Fruit fly (Drosophila melanogaster) whole organism, embryonic: ENCODE data around the gene EndoGI.

Experiments used
- CG10147 ChIP-seq: fragments of 200-800 bp; sonication (Bioruptor generic); optimal IDR thresholded peaks from 2 replicates; lab custom pipeline; 2019; ENCODE audit warnings: missing biosample characterization, mild to moderate bottlenecking, missing genetic modification characterization, moderate library complexity
- CG10959 ChIP-seq: fragments of 200-800 bp; sonication (Bioruptor generic); IDR thresholded peaks from 2 replicates; pipeline ENCODE4 v1.3.6; 2022; ENCODE audit warnings: missing biosample characterization, missing genetic modification characterization
- CG11247 ChIP-seq: fragments of 200-800 bp; sonication (Bioruptor generic); IDR thresholded peaks from 2 replicates; pipeline ENCODE4 v1.3.6; 2022; ENCODE audit warnings: missing biosample characterization, missing genetic modification characterization
- CG12155 ChIP-seq: fragments of 200-800 bp; sonication (Bioruptor generic); optimal IDR thresholded peaks from 3 replicates; lab custom pipeline; 2016; ENCODE audit warnings: missing biosample characterization, missing genetic modification characterization
- CG12391 ChIP-seq: fragments of 200-800 bp; sonication (Bioruptor generic); optimal IDR thresholded peaks from 3 replicates; lab custom pipeline; 2018; ENCODE audit warnings: missing biosample characterization, mild to moderate bottlenecking, missing genetic modification characterization, moderate library complexity
- CG12942 ChIP-seq: fragments of 200-800 bp; sonication (Bioruptor generic); optimal IDR thresholded peaks from 3 replicates; lab custom pipeline; 2016; ENCODE audit warnings: missing biosample characterization, missing genetic modification characterization
- CG13296 ChIP-seq: fragments of 200-800 bp; sonication (Bioruptor generic); optimal IDR thresholded peaks from 3 replicates; lab custom pipeline; 2018; ENCODE audit warnings: missing biosample characterization, mild to moderate bottlenecking, missing genetic modification characterization
- CG13775 ChIP-seq: fragments of 200-800 bp; sonication (Bioruptor generic); optimal IDR thresholded peaks from 3 replicates; lab custom pipeline; 2017; ENCODE audit warnings: missing biosample characterization, mild to moderate bottlenecking, missing genetic modification characterization
- CG15073 ChIP-seq: fragments of 200-800 bp; sonication (Bioruptor generic); optimal IDR thresholded peaks from 2 replicates; lab custom pipeline; 2016; ENCODE audit warnings: missing biosample characterization, missing genetic modification characterization
- CG15269 ChIP-seq: fragments of 200-800 bp; sonication (Bioruptor generic); optimal IDR thresholded peaks from 2 replicates; lab custom pipeline; 2018; ENCODE audit warnings: missing biosample characterization, mild to moderate bottlenecking, missing genetic modification characterization, moderate library complexity
- CG17829 ChIP-seq: fragments of 200-800 bp; optimal IDR thresholded peaks from 2 replicates; lab custom pipeline; 2019; ENCODE audit warnings: missing biosample characterization, mild to moderate bottlenecking, missing genetic modification characterization, moderate library complexity
- CG17912 ChIP-seq: fragments of 200-800 bp; sonication (Bioruptor generic); optimal IDR thresholded peaks from 2 replicates; lab custom pipeline; 2018; ENCODE audit warnings: missing biosample characterization, mild to moderate bottlenecking, missing genetic modification characterization
- CG18011 ChIP-seq: fragments of 200-800 bp; sonication (Bioruptor generic); optimal IDR thresholded peaks from 2 replicates; lab custom pipeline; 2017; ENCODE audit warnings: missing biosample characterization, missing genetic modification characterization, mild to moderate bottlenecking, moderate library complexity, missing genotype
- CG3065 ChIP-seq: fragments of 200-800 bp; sonication (Bioruptor generic); optimal IDR thresholded peaks from 2 replicates; lab custom pipeline; 2016; ENCODE audit warnings: missing biosample characterization, missing genetic modification characterization
- CG3281 ChIP-seq: fragments of 200-800 bp; sonication (Bioruptor generic); optimal IDR thresholded peaks from 3 replicates; lab custom pipeline; 2017; ENCODE audit warnings: missing biosample characterization, mild to moderate bottlenecking, missing genetic modification characterization
- CG33557 ChIP-seq: fragments of 200-800 bp; sonication (Bioruptor generic); optimal IDR thresholded peaks from 2 replicates; lab custom pipeline; 2019; ENCODE audit warnings: missing biosample characterization, mild to moderate bottlenecking, missing genetic modification characterization, moderate library complexity
- CG3847 ChIP-seq: fragments of 200-800 bp; sonication (Bioruptor generic); IDR thresholded peaks from 2 replicates; pipeline ENCODE4 v1.3.6; 2022; ENCODE audit warnings: missing biosample characterization, missing genetic modification characterization
- CG3995 ChIP-seq: fragments of 200-800 bp; sonication (Bioruptor generic); optimal IDR thresholded peaks from 3 replicates; lab custom pipeline; 2016; ENCODE audit warnings: missing biosample characterization, missing genetic modification characterization
- CG5245 ChIP-seq: fragments of 200-800 bp; sonication (Bioruptor generic); optimal IDR thresholded peaks from 3 replicates; lab custom pipeline; 2016; ENCODE audit warnings: missing biosample characterization, missing genetic modification characterization
- CG6689 ChIP-seq: fragments of 200-800 bp; sonication (Bioruptor generic); IDR thresholded peaks from 2 replicates; pipeline ENCODE4 v1.3.6; 2022; ENCODE audit warnings: missing biosample characterization, missing genetic modification characterization
- CG7786 ChIP-seq: fragments of 200-800 bp; sonication (Bioruptor generic); optimal IDR thresholded peaks from 2 replicates; lab custom pipeline; 2016; ENCODE audit warnings: missing biosample characterization, missing genetic modification characterization
- CG9215 ChIP-seq: fragments of 200-800 bp; sonication (Bioruptor generic); IDR thresholded peaks from 2 replicates; pipeline ENCODE4 v1.3.6; 2022; ENCODE audit warnings: missing biosample characterization, missing genetic modification characterization
- CTCF ChIP-seq: fragments of 200-800 bp; sonication (Bioruptor generic); optimal IDR thresholded peaks from 2 replicates; lab custom pipeline; 2017; ENCODE audit warnings: missing biosample characterization, mild to moderate bottlenecking, missing genetic modification characterization, moderate library complexity
- D19B ChIP-seq: fragments of 200-800 bp; sonication (Bioruptor generic); optimal IDR thresholded peaks from 2 replicates; lab custom pipeline; 2017; ENCODE audit warnings: missing biosample characterization, mild to moderate bottlenecking, missing genetic modification characterization
- Dad ChIP-seq: fragments of 200-800 bp; sonication (Bioruptor generic); optimal IDR thresholded peaks from 3 replicates; lab custom pipeline; 2016; ENCODE audit warnings: missing biosample characterization, missing genetic modification characterization
- HmgD ChIP-seq: fragments of 200-800 bp; sonication (Bioruptor generic); optimal IDR thresholded peaks from 3 replicates; lab custom pipeline; 2016; ENCODE audit warnings: missing biosample characterization, missing genetic modification characterization
- Mes4 ChIP-seq: fragments of 200-800 bp; sonication (Bioruptor generic); optimal IDR thresholded peaks from 2 replicates; lab custom pipeline; 2016; ENCODE audit warnings: missing biosample characterization, missing genetic modification characterization
- NC2β ChIP-seq: fragments of 200-800 bp; sonication (Bioruptor generic); optimal IDR thresholded peaks from 2 replicates; lab custom pipeline; 2016; ENCODE audit warnings: missing biosample characterization, missing genetic modification characterization
- Usf ChIP-seq: fragments of 200-800 bp; sonication (Bioruptor generic); optimal IDR thresholded peaks from 2 replicates; lab custom pipeline; 2017; ENCODE audit warnings: missing genotype, missing biosample characterization, missing genetic modification characterization
- bowl ChIP-seq: fragments of 200-800 bp; sonication (Bioruptor generic); IDR thresholded peaks from 2 replicates; pipeline ENCODE4 v1.3.6; 2022; ENCODE audit warnings: missing biosample characterization, missing genetic modification characterization
- chn ChIP-seq: fragments of 200-800 bp; sonication (Bioruptor generic); optimal IDR thresholded peaks from 2 replicates; lab custom pipeline; 2016; ENCODE audit warnings: missing biosample characterization, missing genetic modification characterization
- croc ChIP-seq: fragments of 200-800 bp; sonication (Bioruptor generic); conservative IDR thresholded peaks from 3 replicates; pipeline ENCODE4 v1.3.6; 2022; ENCODE audit warnings: missing biosample characterization, missing genetic modification characterization
- ewg ChIP-seq: fragments of 200-800 bp; sonication (Bioruptor generic); optimal IDR thresholded peaks from 3 replicates; lab custom pipeline; 2017; ENCODE audit warnings: mild to moderate bottlenecking, missing biosample characterization, missing genetic modification reagents, missing genetic modification characterization
- exex ChIP-seq: fragments of 200-800 bp; sonication (Bioruptor generic); optimal IDR thresholded peaks from 4 replicates; lab custom pipeline; 2018; ENCODE audit warnings: missing biosample characterization, mild to moderate bottlenecking, missing genetic modification characterization, moderate library complexity
- gem ChIP-seq: fragments of 200-800 bp; sonication (Bioruptor generic); optimal IDR thresholded peaks from 2 replicates; lab custom pipeline; 2019; ENCODE audit warnings: missing biosample characterization, mild to moderate bottlenecking, missing genetic modification characterization, moderate library complexity
- hth ChIP-seq: fragments of >200 bp; optimal IDR thresholded peaks from 2 replicates; lab custom pipeline; 2017; ENCODE audit warnings: inconsistent platforms
- ind ChIP-seq: fragments of 200-800 bp; sonication (Bioruptor generic); optimal IDR thresholded peaks from 3 replicates; lab custom pipeline; 2016; ENCODE audit warnings: missing biosample characterization, missing genetic modification characterization
- lola ChIP-seq, 3 experiments: fragments of >200 bp in 2 of 3; fragments of 200-800 bp in 1 of 3; sonication (Bioruptor generic) in 1 of 3; optimal IDR thresholded peaks; 2 replicates each; lab custom pipeline; 2017 to 2019; ENCODE audit warnings: missing biosample characterization in 3 of 3, missing genetic modification characterization in 3 of 3, mild to moderate bottlenecking in 1 of 3, moderate library complexity in 1 of 3
- oc ChIP-seq: fragments of 200-800 bp; sonication (Bioruptor generic); optimal IDR thresholded peaks from 2 replicates; lab custom pipeline; 2018; ENCODE audit warnings: missing biosample characterization, mild to moderate bottlenecking, missing genetic modification characterization, moderate library complexity
- pho ChIP-seq: fragments of 200-800 bp; sonication (Bioruptor generic); optimal IDR thresholded peaks from 2 replicates; lab custom pipeline; 2016; ENCODE audit warnings: missing biosample characterization, missing genetic modification characterization
- phol ChIP-seq: fragments of 200-800 bp; sonication (Bioruptor generic); optimal IDR thresholded peaks from 3 replicates; lab custom pipeline; 2018; ENCODE audit warnings: missing biosample characterization, mild to moderate bottlenecking, missing genetic modification characterization, moderate library complexity
- pros ChIP-seq: fragments of 200-800 bp; sonication (Bioruptor generic); optimal IDR thresholded peaks from 3 replicates; lab custom pipeline; 2019; ENCODE audit warnings: missing biosample characterization, mild to moderate bottlenecking, missing genetic modification characterization, moderate library complexity
- run ChIP-seq: fragments of 200-800 bp; sonication (Bioruptor generic); optimal IDR thresholded peaks from 3 replicates; lab custom pipeline; 2018; ENCODE audit warnings: missing biosample characterization, mild to moderate bottlenecking, missing genetic modification characterization
- sisA ChIP-seq: fragments of 200-800 bp; sonication (Bioruptor generic); IDR thresholded peaks from 2 replicates; pipeline ENCODE4 v1.3.6; 2022; ENCODE audit warnings: missing biosample characterization, missing genetic modification characterization
- slp2 ChIP-seq: fragments of 200-800 bp; sonication (Bioruptor generic); optimal IDR thresholded peaks from 2 replicates; lab custom pipeline; 2016; ENCODE audit warnings: missing biosample characterization, missing genetic modification characterization
- sqz ChIP-seq: fragments of 200-800 bp; sonication (Bioruptor generic); optimal IDR thresholded peaks from 3 replicates; lab custom pipeline; 2018; ENCODE audit warnings: missing biosample characterization, mild to moderate bottlenecking, missing genetic modification characterization
- tio ChIP-seq: fragments of 200-800 bp; sonication (Bioruptor generic); optimal IDR thresholded peaks from 2 replicates; lab custom pipeline; 2017; ENCODE audit warnings: missing biosample characterization, missing genetic modification characterization, inconsistent platforms
- tll ChIP-seq, 2 experiments: fragments of 200-800 bp in 1 of 2; fragments of >200 bp in 1 of 2; sonication (Bioruptor generic) in 1 of 2; optimal IDR thresholded peaks; 2 replicates each; lab custom pipeline; 2017 to 2019; ENCODE audit warnings: missing biosample characterization in 2 of 2, missing genetic modification characterization in 2 of 2, mild to moderate bottlenecking in 1 of 2, moderate library complexity in 1 of 2
- trh ChIP-seq: fragments of 200-800 bp; sonication (Bioruptor generic); optimal IDR thresholded peaks from 2 replicates; lab custom pipeline; 2016; ENCODE audit warnings: missing biosample characterization, missing genetic modification characterization
- twi ChIP-seq: fragments of 200-800 bp; optimal IDR thresholded peaks from 2 replicates; lab custom pipeline; 2019; ENCODE audit warnings: missing biosample characterization, mild to moderate bottlenecking, missing genetic modification characterization, moderate library complexity
- zfh1 ChIP-seq: fragments of 200-800 bp; sonication (Bioruptor generic); IDR thresholded peaks from 3 replicates; pipeline ENCODE4 v1.3.6; 2022; ENCODE audit warnings: missing biosample characterization, missing genetic modification characterization

EndoGI gene

dm6 chr2L:16286360-16287005 lies 29.0 kb downstream of the EndoGI start (continued):
- no peak for TF ChIP-seq HmgD (GFP tag; lab: Kevin White, UChicago)
- TF ChIP-seq croc (GFP tag; lab: Robert Waterston, UW), result peak; percentile 66
- peak; percentile 55 for TF ChIP-seq CG13296 (GFP tag; lab: Kevin White, UChicago)
- TF ChIP-seq tio, result peak; percentile 68
- TF ChIP-seq exex (tag; lab: Kevin White, UChicago), result peak; percentile 44
- peak; percentile 81 for TF ChIP-seq CG12942 (GFP tag; lab: Kevin White, UChicago)
- TF ChIP-seq D19B, result peak; percentile 82
- TF ChIP-seq CG10147 (GFP tag; lab: Kevin White, UChicago), result peak; percentile 69
- TF ChIP-seq CG18011 (GFP tag; lab: Kevin White, UChicago), result peak; percentile 73
- TF ChIP-seq Dad, result peak; percentile 84
- peak; percentile 52 for TF ChIP-seq slp2 (GFP tag; lab: Kevin White, UChicago)
- TF ChIP-seq CG9215 (GFP tag; lab: Robert Waterston, UW), result no peak
- peak; percentile 83 for TF ChIP-seq CG15269
- TF ChIP-seq NC2β (GFP tag; lab: Kevin White, UChicago), result peak; percentile 40
- TF ChIP-seq CG11247, result no peak
- peak; percentile 85 for TF ChIP-seq CG13775 (GFP tag; lab: Kevin White, UChicago)
- peak; percentile 86 for TF ChIP-seq CG17829 (tag; lab: Kevin White, UChicago)
- TF ChIP-seq Mes4 (GFP tag; lab: Kevin White, UChicago), result peak; percentile 72
- peak; percentile 85 for TF ChIP-seq pho (GFP tag; lab: Kevin White, UChicago)
- TF ChIP-seq CG12391 (tag; lab: Kevin White, UChicago), result peak; percentile 90
- peak; percentile 63 for TF ChIP-seq twi (tag; lab: Kevin White, UChicago)
- TF ChIP-seq CTCF (GFP tag; lab: Kevin White, UChicago), result peak; percentile 12
- peak; percentile 77 for TF ChIP-seq CG12155 (GFP tag; lab: Kevin White, UChicago)
- TF ChIP-seq sqz (GFP tag; lab: Kevin White, UChicago), result peak; percentile 78
- no peak for TF ChIP-seq CG10959 (GFP tag; lab: Robert Waterston, UW)
- TF ChIP-seq bowl, result no peak
- TF ChIP-seq Usf (GFP tag; lab: Kevin White, UChicago), result peak; percentile 35
- TF ChIP-seq CG17912, result peak; percentile 40
- TF ChIP-seq CG5245 (GFP tag; lab: Kevin White, UChicago), result peak; percentile 51
- peak; percentile 81 for TF ChIP-seq CG7786 (GFP tag; lab: Kevin White, UChicago)
- TF ChIP-seq hth, result no peak
- peak; percentile 68 for TF ChIP-seq chn (GFP tag; lab: Kevin White, UChicago)
- TF ChIP-seq ind (GFP tag; lab: Kevin White, UChicago), result peak; percentile 84
- TF ChIP-seq CG3995 (GFP tag; lab: Kevin White, UChicago), result peak; percentile 62
- peak; percentile 48 for TF ChIP-seq oc (tag; lab: Kevin White, UChicago)
- peak; percentile 98 for TF ChIP-seq CG15073 (GFP tag; lab: Kevin White, UChicago)
- TF ChIP-seq tll (GFP tag; optimal IDR thresholded peaks at IDR 0.05; lab: Kevin White, UChicago), result peak in 1 of 2 experiments; percentile 60
- peak; percentile 64 for TF ChIP-seq CG3065 (GFP tag; lab: Kevin White, UChicago)
- no peak for TF ChIP-seq sisA (GFP tag; lab: Robert Waterston, UW)
- TF ChIP-seq gem (tag; lab: Kevin White, UChicago), result peak; percentile 92
- TF ChIP-seq zfh1, result no peak
- TF ChIP-seq trh (GFP tag; lab: Kevin White, UChicago), result peak; percentile 55
- TF ChIP-seq pros (GFP tag; lab: Kevin White, UChicago), result peak; percentile 79
- TF ChIP-seq run (tag; lab: Kevin White, UChicago), result peak; percentile 74
- peak; percentile 93 for TF ChIP-seq phol (tag; lab: Kevin White, UChicago)
- TF ChIP-seq lola (GFP tag; optimal IDR thresholded peaks at IDR 0.05; lab: Kevin White, UChicago), result peak in 1 of 3 experiments; percentile 78
- TF ChIP-seq CG6689 (GFP tag; lab: Robert Waterston, UW), result no peak
- peak; percentile 92 for TF ChIP-seq CG3281 (GFP tag; lab: Kevin White, UChicago)
- TF ChIP-seq ewg (GFP tag; lab: Kevin White, UChicago), result peak; percentile 66
- TF ChIP-seq CG33557 (GFP tag; lab: Kevin White, UChicago), result peak; percentile 39
- TF ChIP-seq CG3847 (GFP tag; lab: Robert Waterston, UW), result no peak
